Fruit fly (Drosophila melanogaster) whole organism, embryonic: ENCODE data around the gene Kaz-m1.
A peak's percentile ranks its signal among the peaks of the same experiment; 100 is the strongest.

Source experiments
- Atf6 ChIP-seq: fragments of 200-800 bp; sonication (Bioruptor generic); IDR thresholded peaks from 2 replicates; pipeline ENCODE4 v1.3.6; 2022; ENCODE audit warnings: missing biosample characterization, missing genetic modification characterization
- Bdp1 ChIP-seq: fragments of 200-800 bp; sonication (Bioruptor generic); optimal IDR thresholded peaks from 3 replicates; lab custom pipeline; 2016; ENCODE audit warnings: missing biosample characterization, missing genetic modification characterization
- C15 ChIP-seq: fragments of 200-800 bp; sonication (Bioruptor generic); IDR thresholded peaks from 3 replicates; pipeline ENCODE4 v1.3.6; 2022; ENCODE audit warnings: missing biosample characterization, missing genetic modification characterization
- CG11560 ChIP-seq: fragments of 200-800 bp; sonication (Bioruptor generic); IDR thresholded peaks from 3 replicates; pipeline ENCODE4 v1.3.6; 2022; ENCODE audit warnings: missing biosample characterization, missing genetic modification characterization
- CG11723 ChIP-seq: fragments of 200-800 bp; sonication (Bioruptor generic); optimal IDR thresholded peaks from 2 replicates; lab custom pipeline; 2017; ENCODE audit warnings: missing biosample characterization, mild to moderate bottlenecking, missing genetic modification characterization
- CG12155 ChIP-seq: fragments of 200-800 bp; sonication (Bioruptor generic); optimal IDR thresholded peaks from 3 replicates; lab custom pipeline; 2016; ENCODE audit warnings: missing biosample characterization, missing genetic modification characterization
- CG1529 ChIP-seq: fragments of 200-800 bp; sonication (Bioruptor generic); optimal IDR thresholded peaks from 3 replicates; lab custom pipeline; 2018; ENCODE audit warnings: missing biosample characterization, missing genetic modification characterization
- CG16779 ChIP-seq: fragments of 200-800 bp; sonication (Bioruptor generic); IDR thresholded peaks from 2 replicates; pipeline ENCODE4 v1.3.6; 2022; ENCODE audit warnings: missing biosample characterization, missing genetic modification characterization
- CG2199 ChIP-seq: fragments of 200-800 bp; sonication (Bioruptor generic); IDR thresholded peaks from 3 replicates; pipeline ENCODE4 v1.3.6; 2022; ENCODE audit warnings: missing biosample characterization, missing genetic modification characterization
- CG2202 ChIP-seq: fragments of 200-800 bp; sonication (Bioruptor generic); optimal IDR thresholded peaks from 2 replicates; lab custom pipeline; 2018; ENCODE audit warnings: missing biosample characterization, mild to moderate bottlenecking, missing genetic modification characterization
- CG30431 ChIP-seq: fragments of 200-800 bp; sonication (Bioruptor generic); optimal IDR thresholded peaks from 2 replicates; lab custom pipeline; 2017; ENCODE audit warnings: missing biosample characterization, missing genetic modification characterization
- CG31388 ChIP-seq: fragments of 200-800 bp; sonication (Bioruptor generic); optimal IDR thresholded peaks from 2 replicates; lab custom pipeline; 2016; ENCODE audit warnings: missing biosample characterization, missing genetic modification characterization
- CG32767 ChIP-seq: fragments of 200-800 bp; sonication (Bioruptor generic); IDR thresholded peaks from 2 replicates; pipeline ENCODE4 v1.3.6; 2022; ENCODE audit warnings: missing biosample characterization, missing genetic modification characterization
- CG32772 ChIP-seq: fragments of 200-800 bp; sonication (Bioruptor generic); IDR thresholded peaks from 2 replicates; pipeline ENCODE4 v1.3.6; 2022; ENCODE audit warnings: missing biosample characterization, missing genetic modification characterization
- CG34422 ChIP-seq: fragments of 200-800 bp; sonication (Bioruptor generic); IDR thresholded peaks from 3 replicates; pipeline ENCODE4 v1.3.6; 2022; ENCODE audit warnings: missing biosample characterization, missing genetic modification characterization
- CG3838 ChIP-seq: fragments of 200-800 bp; sonication (Bioruptor generic); optimal IDR thresholded peaks from 3 replicates; lab custom pipeline; 2016; ENCODE audit warnings: missing biosample characterization, missing genetic modification characterization
- CG5245 ChIP-seq: fragments of 200-800 bp; sonication (Bioruptor generic); optimal IDR thresholded peaks from 3 replicates; lab custom pipeline; 2016; ENCODE audit warnings: missing biosample characterization, missing genetic modification characterization
- CG6791 ChIP-seq: fragments of 200-800 bp; sonication (Bioruptor generic); IDR thresholded peaks from 3 replicates; pipeline ENCODE4 v1.3.6; 2022; ENCODE audit warnings: missing biosample characterization, missing genetic modification characterization; ENCODE audit not compliant: partially characterized antibody
- CG7271 ChIP-seq: fragments of 200-800 bp; sonication (Bioruptor generic); optimal IDR thresholded peaks from 2 replicates; lab custom pipeline; 2018; ENCODE audit warnings: missing biosample characterization, mild to moderate bottlenecking, missing genetic modification characterization, moderate library complexity
- CG8924 ChIP-seq: fragments of 200-800 bp; optimal IDR thresholded peaks from 3 replicates; lab custom pipeline; 2019; ENCODE audit warnings: missing biosample characterization, mild to moderate bottlenecking, missing genetic modification characterization, moderate library complexity
- Dbx ChIP-seq: fragments of 200-800 bp; sonication (Bioruptor generic); IDR thresholded peaks from 3 replicates; pipeline ENCODE4 v1.3.6; 2022; ENCODE audit warnings: missing biosample characterization, missing genetic modification characterization
- Dfd ChIP-seq, 2 experiments: fragments of >200 bp; optimal IDR thresholded peaks; 2 replicates each; lab custom pipeline; 2017; ENCODE audit warnings: missing biosample characterization in 2 of 2, missing genetic modification characterization in 2 of 2
- Doc3 ChIP-seq: fragments of 200-800 bp; sonication (Bioruptor generic); IDR thresholded peaks from 3 replicates; pipeline ENCODE4 v1.3.6; 2022; ENCODE audit warnings: missing biosample characterization, missing genetic modification characterization; ENCODE audit not compliant: partially characterized antibody
- E2f2 ChIP-seq: fragments of 200-800 bp; sonication (Bioruptor generic); IDR thresholded peaks from 2 replicates; pipeline ENCODE4 v1.3.6; 2022; ENCODE audit warnings: missing biosample characterization, missing genetic modification characterization
- Mad ChIP-seq: fragments of 200-800 bp; sonication (Bioruptor generic); optimal IDR thresholded peaks from 2 replicates; lab custom pipeline; 2016; ENCODE audit warnings: missing biosample characterization, missing genetic modification characterization
- Med ChIP-seq: fragments of 200-800 bp; sonication (Bioruptor generic); peaks from one replicate; lab custom pipeline; 2016; ENCODE audit warnings: missing biosample characterization, missing genetic modification characterization, mild to moderate bottlenecking, inconsistent platforms, moderate library complexity
- Rfx ChIP-seq: fragments of 200-800 bp; sonication (Bioruptor generic); IDR thresholded peaks from 2 replicates; pipeline ENCODE4 v1.3.6; 2022; ENCODE audit warnings: missing biosample characterization, missing genetic modification characterization
- Side ChIP-seq: fragments of 200-800 bp; sonication (Bioruptor generic); optimal IDR thresholded peaks from 2 replicates; lab custom pipeline; 2016; ENCODE audit warnings: missing biosample characterization, missing genetic modification characterization
- Stat92E ChIP-seq, 3 experiments: fragments of >200 bp in 2 of 3; fragments of 200-800 bp in 1 of 3; sonication (Bioruptor generic) in 1 of 3; optimal IDR thresholded peaks; 2 replicates each; lab custom pipeline; 2017 to 2019; ENCODE audit warnings: missing biosample characterization in 3 of 3, missing genetic modification characterization in 3 of 3, mild to moderate bottlenecking in 1 of 3, moderate library complexity in 1 of 3
- al ChIP-seq: fragments of 200-800 bp; sonication (Bioruptor generic); IDR thresholded peaks from 2 replicates; pipeline ENCODE4 v1.3.6; 2022; ENCODE audit warnings: missing biosample characterization, missing genetic modification characterization
- ap ChIP-seq: fragments of 200-800 bp; sonication (Bioruptor generic); IDR thresholded peaks from 2 replicates; pipeline ENCODE4 v1.3.6; 2022; ENCODE audit warnings: missing biosample characterization, missing genetic modification characterization
- dan ChIP-seq: fragments of 200-800 bp; sonication (Bioruptor generic); IDR thresholded peaks from 2 replicates; pipeline ENCODE4 v1.3.6; 2022; ENCODE audit warnings: missing biosample characterization, missing genetic modification characterization
- danr ChIP-seq: fragments of 200-800 bp; sonication (Bioruptor generic); IDR thresholded peaks from 2 replicates; pipeline ENCODE4 v1.3.6; 2022; ENCODE audit warnings: missing biosample characterization, missing genetic modification characterization
- dati ChIP-seq: fragments of 200-800 bp; sonication (Bioruptor generic); IDR thresholded peaks from 2 replicates; pipeline ENCODE4 v1.3.6; 2022; ENCODE audit warnings: missing biosample characterization, missing genetic modification characterization
- dpn ChIP-seq, 2 experiments: fragments of 200-800 bp; sonication (Bioruptor generic); optimal IDR thresholded peaks; 3 replicates each; lab custom pipeline; 2016; ENCODE audit warnings: missing biosample characterization in 2 of 2, missing genetic modification characterization in 2 of 2
- dysf ChIP-seq: fragments of 200-800 bp; sonication (Bioruptor generic); IDR thresholded peaks from 3 replicates; pipeline ENCODE4 v1.3.6; 2022; ENCODE audit warnings: missing biosample characterization, missing genetic modification characterization
- gcm ChIP-seq: fragments of 200-800 bp; sonication (Bioruptor generic); optimal IDR thresholded peaks from 2 replicates; lab custom pipeline; 2019; ENCODE audit warnings: missing biosample characterization, mild to moderate bottlenecking, missing genetic modification characterization, moderate library complexity
- grn ChIP-seq: fragments of 200-800 bp; sonication (Bioruptor generic); optimal IDR thresholded peaks from 3 replicates; lab custom pipeline; 2017; ENCODE audit warnings: missing biosample characterization, missing genetic modification characterization
- gro ChIP-seq: fragments of 200-800 bp; sonication (Bioruptor generic); optimal IDR thresholded peaks from 2 replicates; lab custom pipeline; 2016; ENCODE audit warnings: missing biosample characterization, missing genetic modification characterization
- jing ChIP-seq: fragments of 200-800 bp; sonication (Bioruptor generic); optimal IDR thresholded peaks from 2 replicates; lab custom pipeline; 2018; ENCODE audit warnings: missing biosample characterization, mild to moderate bottlenecking, missing genetic modification characterization
- jumu ChIP-seq: fragments of 200-800 bp; sonication (Bioruptor generic); optimal IDR thresholded peaks from 3 replicates; lab custom pipeline; 2016; ENCODE audit warnings: missing biosample characterization, missing genetic modification characterization
- klu ChIP-seq: fragments of 200-800 bp; sonication (Bioruptor generic); IDR thresholded peaks from 2 replicates; pipeline ENCODE4 v1.3.6; 2022; ENCODE audit warnings: missing biosample characterization, missing genetic modification characterization
- lbe ChIP-seq: fragments of 200-800 bp; sonication (Bioruptor generic); optimal IDR thresholded peaks from 2 replicates; lab custom pipeline; 2016; ENCODE audit warnings: missing biosample characterization, mild to moderate bottlenecking, missing genetic modification characterization
- nerfin-1 ChIP-seq: fragments of 200-800 bp; sonication (Bioruptor generic); optimal IDR thresholded peaks from 3 replicates; lab custom pipeline; 2019; ENCODE audit warnings: missing biosample characterization, mild to moderate bottlenecking, missing genetic modification characterization, moderate library complexity
- pan ChIP-seq, 4 experiments: fragments of >200 bp in 3 of 4; fragments of 200-800 bp in 1 of 4; sonication (Bioruptor generic) in 1 of 4; optimal IDR thresholded peaks in 3 of 4; IDR thresholded peaks in 1 of 4; 2 replicates each; pipeline versions ENCODE4 v1.3.6 to Lab custom; 2017 to 2022; ENCODE audit warnings: missing biosample characterization in 2 of 4, missing genetic modification characterization in 2 of 4, mixed read lengths in 1 of 4
- sug ChIP-seq: fragments of 200-800 bp; optimal IDR thresholded peaks from 2 replicates; lab custom pipeline; 2019; ENCODE audit warnings: missing biosample characterization, mild to moderate bottlenecking, missing genetic modification characterization, moderate library complexity
- tll ChIP-seq, 2 experiments: fragments of 200-800 bp in 1 of 2; fragments of >200 bp in 1 of 2; sonication (Bioruptor generic) in 1 of 2; optimal IDR thresholded peaks; 2 replicates each; lab custom pipeline; 2017 to 2019; ENCODE audit warnings: missing biosample characterization in 2 of 2, missing genetic modification characterization in 2 of 2, mild to moderate bottlenecking in 1 of 2, moderate library complexity in 1 of 2

Kaz-m1 gene

DNA sequence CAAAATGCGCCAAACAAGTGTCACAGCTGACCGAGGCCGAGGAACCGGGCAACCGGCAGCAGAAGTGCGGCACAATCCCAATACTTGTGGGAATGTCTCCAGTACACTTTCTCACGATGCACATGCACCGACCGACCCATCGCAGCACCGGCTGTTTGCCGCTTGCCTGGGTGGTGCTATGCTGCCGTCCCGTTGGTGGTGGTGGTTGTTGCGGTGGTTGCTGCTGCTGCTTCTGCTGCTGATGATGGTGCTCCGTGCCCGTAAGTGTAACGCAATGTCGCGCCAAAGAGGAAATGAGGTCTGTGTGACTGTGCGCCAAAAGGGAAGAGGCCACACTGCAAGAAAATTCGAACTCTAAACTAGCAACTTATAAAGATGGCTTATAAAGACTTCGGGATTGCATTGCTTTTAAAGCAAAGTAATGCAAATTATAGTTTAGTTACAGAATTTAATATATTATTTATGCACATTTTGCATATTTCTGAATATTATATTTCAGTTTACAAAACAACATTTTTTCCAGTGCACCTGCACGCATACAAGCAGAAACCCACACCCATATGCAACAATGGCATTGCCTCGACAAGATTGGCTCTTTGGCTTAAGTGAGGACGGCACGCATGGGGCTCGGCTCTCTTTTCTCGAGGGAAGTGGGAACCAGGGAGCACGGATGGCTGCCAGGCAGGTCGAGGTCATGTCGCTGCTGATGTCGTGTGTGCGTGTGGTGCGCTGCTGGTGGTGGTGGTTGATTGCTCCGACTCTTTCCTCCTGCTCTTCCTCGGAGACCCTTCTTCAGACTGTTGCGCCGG is 18.1 kb upstream of the Kaz-m1 start, which contains the start of gene CG43116 (continued):
- TF ChIP-seq CG2199 (GFP tag; lab: Robert Waterston, UW): no peak
- TF ChIP-seq CG5245 (GFP tag; lab: Kevin White, UChicago): peak; percentile 86
- TF ChIP-seq Atf6 (GFP tag; lab: Robert Waterston, UW): no peak; the same call in 1 of the 2 replicates
- TF ChIP-seq Rfx (GFP tag; lab: Robert Waterston, UW): no peak
- TF ChIP-seq sug: no peak
- TF ChIP-seq CG34422: peak; percentile 77; the same call in 2 of the 3 replicates
- peak; percentile 87 for TF ChIP-seq jing (GFP tag; lab: Kevin White, UChicago)
- no peak for TF ChIP-seq pan (optimal IDR thresholded peaks at IDR 0.05; lab: Kevin White, UChicago)
- TF ChIP-seq pan (GFP tag; optimal IDR thresholded peaks at IDR 0.05 in 1 of 2, IDR thresholded peaks at IDR 0.05 in 1 of 2): peak in 1 of 2 experiments; percentile 76
- TF ChIP-seq klu (GFP tag; lab: Robert Waterston, UW): peak; percentile 63; the same call in 1 of the 2 replicates
- no peak for TF ChIP-seq al (GFP tag; lab: Robert Waterston, UW)
- no peak for TF ChIP-seq Dbx (GFP tag; lab: Robert Waterston, UW)
- peak; percentile 90 for TF ChIP-seq CG1529 (GFP tag; lab: Kevin White, UChicago)
- TF ChIP-seq CG3838 (GFP tag; lab: Kevin White, UChicago): peak; percentile 58
- peak; percentile 64 for TF ChIP-seq Bdp1
- no peak for TF ChIP-seq CG11560 (tag; lab: Robert Waterston, UW)
- peak; percentile 94 for TF ChIP-seq nerfin-1
- TF ChIP-seq, all 482 proteins: peak for 302

dm6 chr3R:25997068-25997714 is 17.3 kb upstream of the Kaz-m1 start:
- TF ChIP-seq CG2202 (tag; lab: Kevin White, UChicago): peak; percentile 89
- TF ChIP-seq CG5245 (GFP tag; lab: Kevin White, UChicago): peak; percentile 64
- no peak for TF ChIP-seq Side (GFP tag; lab: Kevin White, UChicago)
- peak in 1 of 2 experiments; percentile 31 for TF ChIP-seq tll (GFP tag; optimal IDR thresholded peaks at IDR 0.05; lab: Kevin White, UChicago)
- no peak for TF ChIP-seq CG16779 (GFP tag; lab: Robert Waterston, UW)
- TF ChIP-seq lbe (GFP tag; lab: Kevin White, UChicago): peak; percentile 73
- peak; percentile 95 for TF ChIP-seq CG8924 (tag; lab: Kevin White, UChicago)
- TF ChIP-seq gro (GFP tag; lab: Kevin White, UChicago): no peak
- TF ChIP-seq danr: peak; percentile 39; the same call in 1 of the 2 replicates
- peak; percentile 84 for TF ChIP-seq gcm (GFP tag; lab: Kevin White, UChicago)
- no peak; the same call in none of the 2 replicates for TF ChIP-seq dan (GFP tag; lab: Robert Waterston, UW)
- TF ChIP-seq CG12155 (GFP tag; lab: Kevin White, UChicago): peak; percentile 51
- no peak for TF ChIP-seq CG31388 (GFP tag; lab: Kevin White, UChicago)
- TF ChIP-seq CG11723: peak; percentile 54
- TF ChIP-seq jumu (GFP tag; lab: Kevin White, UChicago): no peak
- TF ChIP-seq CG32772: peak; percentile 61
- TF ChIP-seq Dfd (GFP tag; optimal IDR thresholded peaks at IDR 0.05; lab: Kevin White, UChicago): no peak
- peak; percentile 86 for TF ChIP-seq CG30431 (GFP tag; lab: Kevin White, UChicago)
- peak; percentile 83 for TF ChIP-seq CG7271
- TF ChIP-seq dpn (GFP tag; optimal IDR thresholded peaks at IDR 0.05; lab: Kevin White, UChicago): peak in 1 of 2 experiments; percentile 47
- TF ChIP-seq Stat92E (GFP tag; optimal IDR thresholded peaks at IDR 0.05; lab: Kevin White, UChicago): peak in 1 of 3 experiments; percentile 60
- no peak for TF ChIP-seq Mad (GFP tag; lab: Kevin White, UChicago)
- no peak for TF ChIP-seq dati
- TF ChIP-seq dysf (GFP tag; lab: Robert Waterston, UW): peak; percentile 42; the same call in 1 of the 3 replicates
- peak; percentile 50 for TF ChIP-seq E2f2
- peak; percentile 60; the same call in 1 of the 2 replicates for TF ChIP-seq CG32767 (GFP tag; lab: Robert Waterston, UW)
- no peak for TF ChIP-seq CG6791
- no peak for TF ChIP-seq Med
- TF ChIP-seq grn (GFP tag; lab: Kevin White, UChicago): no peak
- TF ChIP-seq ap (GFP tag; lab: Robert Waterston, UW): peak; percentile 39; the same call in 1 of the 2 replicates
- no peak for TF ChIP-seq C15 (GFP tag; lab: Robert Waterston, UW)
- TF ChIP-seq Doc3: no peak
